Worm (Caenorhabditis elegans) whole organism, young adult: Measurements from ENCODE around the gene clec-227.

Experiments
- Y56A3A.18 ChIP-seq: fragments of 200-800 bp; sonication (Bioruptor generic); IDR thresholded peaks from 2 replicates; pipeline ENCODE4 v1.3.6; 2022; ENCODE audit warnings: missing genetic modification reagents, missing genetic modification characterization, missing compliant biosample characterization
- nfya-1 ChIP-seq: sonication (generic microtip); optimal IDR thresholded peaks from 2 replicates; lab custom pipeline; 2017; ENCODE audit warnings: antibody characterized with exemption, missing compliant biosample characterization, missing genetic modification characterization, borderline replicate concordance; ENCODE audit not compliant: insufficient read depth
- nhr-80 ChIP-seq: sonication (generic microtip); optimal IDR thresholded peaks from 2 replicates; lab custom pipeline; 2016; ENCODE audit warnings: missing genetic modification characterization, missing compliant biosample characterization

ce11 chrV:14436195-14436594, 36.1 kb upstream of the clec-227 start:
- TF ChIP-seq Y56A3A.18 (no peak), nhr-80 (tag; lab: Kevin White, UChicago) (no peak), nfya-1 (tag; lab: Kevin White, UChicago) (no peak)
